Worm (Caenorhabditis elegans) whole organism, young adult: ENCODE measurements around the gene nhr-11.

Source experiments
- hlh-26 ChIP-seq: fragments of 200-800 bp; sonication (Bioruptor generic); conservative IDR thresholded peaks from 2 replicates; pipeline ENCODE4 v1.3.6; 2022; ENCODE audit warnings: missing genetic modification reagents, missing genetic modification characterization, missing compliant biosample characterization
- lin-26 ChIP-seq: fragments of 200-800 bp; sonication (Bioruptor generic); IDR thresholded peaks from 2 replicates; pipeline ENCODE4 v1.3.6; 2022; ENCODE audit warnings: missing genetic modification reagents, missing genetic modification characterization, missing compliant biosample characterization
- snpc-4 ChIP-seq, 5 experiments: fragments of 150-350 bp in 1 of 5; sonication (generic microtip) in 4 of 5; optimal IDR thresholded peaks; 2 replicates each; lab custom pipeline; 2014 to 2018; ENCODE audit warnings: missing genetic modification characterization in 5 of 5, missing biosample characterization in 3 of 5, antibody characterized with exemption in 2 of 5, mild to moderate bottlenecking in 2 of 5, missing compliant biosample characterization in 2 of 5, missing genotype in 2 of 5, moderate library complexity in 2 of 5, missing genetic modification reagents in 1 of 5

DNA sequence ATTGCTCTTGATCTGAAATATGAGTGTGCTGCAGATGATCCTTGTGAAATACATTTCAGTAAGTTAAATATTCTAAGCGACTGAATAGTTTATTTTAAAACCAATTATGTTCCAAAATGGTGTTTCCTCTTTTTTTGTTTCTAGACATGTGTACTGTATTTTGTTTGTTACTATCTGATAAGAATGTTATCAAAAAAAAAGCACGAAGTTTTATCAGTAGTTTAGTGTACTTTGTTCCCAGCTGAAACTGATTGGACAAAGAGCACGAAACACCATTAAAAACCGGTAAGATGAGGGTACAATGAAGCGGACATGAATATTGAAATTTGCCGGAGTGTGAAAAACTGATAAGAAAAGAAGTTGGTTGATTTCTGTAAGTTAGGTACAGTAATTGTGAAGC, 385 bp downstream of the nhr-11 start:
- TF ChIP-seq snpc-4 (GFP tag; optimal IDR thresholded peaks at IDR 0.05; lab: Kevin White, UChicago) (no peak), snpc-4 (tag; optimal IDR thresholded peaks at IDR 0.05; lab: Kevin White, UChicago) (no peak), hlh-26 (GFP tag; lab: Robert Waterston, UW) (no peak), lin-26 (GFP tag; lab: Robert Waterston, UW) (no peak)
